Worm (Caenorhabditis elegans) whole organism, young adult: ENCODE results near the gene far-3.

ENCODE experiments used
- F52B5.7 ChIP-seq: sonication (generic microtip); optimal IDR thresholded peaks from 2 replicates; lab custom pipeline; 2016; ENCODE audit warnings: mild to moderate bottlenecking, missing genetic modification characterization, missing compliant biosample characterization
- akir-1 ChIP-seq: fragments of 200-800 bp; sonication (Bioruptor generic); optimal IDR thresholded peaks from 2 replicates; lab custom pipeline; 2018; ENCODE audit warnings: mild to moderate bottlenecking, missing genetic modification characterization, moderate library complexity, missing compliant biosample characterization
- ama-1 ChIP-seq, 3 experiments: fragments of 150-350 bp in 1 of 3; sonication (generic microtip) in 2 of 3; optimal IDR thresholded peaks; 2 replicates each; lab custom pipeline; 2014 to 2018; ENCODE audit warnings: missing biosample characterization in 2 of 3, missing genetic modification characterization in 2 of 3, missing genetic modification reagents in 2 of 3
- atf-7 ChIP-seq: sonication (generic microtip); optimal IDR thresholded peaks from 2 replicates; lab custom pipeline; 2017; ENCODE audit warnings: mild to moderate bottlenecking, missing genetic modification characterization, missing compliant biosample characterization
- ceh-100 ChIP-seq: fragments of 200-800 bp; sonication (Bioruptor generic); IDR thresholded peaks from 2 replicates; pipeline ENCODE4 v1.3.6; 2022; ENCODE audit warnings: missing genetic modification reagents, missing genetic modification characterization, missing compliant biosample characterization
- dpl-1 ChIP-seq: fragments of 150-350 bp; optimal IDR thresholded peaks from 2 replicates; lab custom pipeline; 2014; ENCODE audit warnings: missing biosample characterization, missing genetic modification reagents, missing genetic modification characterization
- gei-17 ChIP-seq: fragments of 200-800 bp; sonication (Bioruptor generic); optimal IDR thresholded peaks from 2 replicates; lab custom pipeline; 2018; ENCODE audit warnings: mild to moderate bottlenecking, missing genetic modification characterization, missing compliant biosample characterization
- lin-35 ChIP-seq, 3 experiments: fragments of 150-350 bp in 2 of 3; sonication (generic microtip) in 1 of 3; optimal IDR thresholded peaks; 2 replicates each; lab custom pipeline; 2014 to 2018; ENCODE audit warnings: missing biosample characterization in 3 of 3, missing genetic modification characterization in 3 of 3, missing genetic modification reagents in 3 of 3
- lir-1 ChIP-seq: fragments of 200-800 bp; sonication (Bioruptor generic); conservative IDR thresholded peaks from 2 replicates; pipeline ENCODE4 v1.3.6; 2022; ENCODE audit warnings: missing genetic modification reagents, missing genetic modification characterization, missing compliant biosample characterization
- nhr-90 ChIP-seq: sonication (generic microtip); optimal IDR thresholded peaks from 2 replicates; lab custom pipeline; 2016; ENCODE audit warnings: missing genotype, mild to moderate bottlenecking, missing genetic modification characterization, missing compliant biosample characterization
- snpc-4 ChIP-seq, 5 experiments: fragments of 150-350 bp in 1 of 5; sonication (generic microtip) in 4 of 5; optimal IDR thresholded peaks; 2 replicates each; lab custom pipeline; 2014 to 2018; ENCODE audit warnings: missing genetic modification characterization in 5 of 5, missing biosample characterization in 3 of 5, antibody characterized with exemption in 2 of 5, mild to moderate bottlenecking in 2 of 5, missing compliant biosample characterization in 2 of 5, missing genotype in 2 of 5, moderate library complexity in 2 of 5, missing genetic modification reagents in 1 of 5
- unc-62 ChIP-seq: fragments of 150-350 bp; optimal IDR thresholded peaks from 2 replicates; lab custom pipeline; 2014; ENCODE audit warnings: missing biosample characterization, missing genetic modification reagents, missing genetic modification characterization

- no peak for TF ChIP-seq ama-1 (optimal IDR thresholded peaks at IDR 0.05; lab: Kevin White, UChicago)
- no peak for TF ChIP-seq ama-1 (GFP tag; optimal IDR thresholded peaks at IDR 0.05; lab: Kevin White, UChicago)
- TF ChIP-seq lir-1 (GFP tag; lab: Robert Waterston, UW): no peak
- TF ChIP-seq F52B5.7 (tag; lab: Kevin White, UChicago): no peak
- TF ChIP-seq unc-62 (GFP tag; lab: Kevin White, UChicago): no peak
- TF ChIP-seq atf-7 (tag; lab: Kevin White, UChicago): no peak
- no peak for TF ChIP-seq snpc-4 (GFP tag; optimal IDR thresholded peaks at IDR 0.05; lab: Kevin White, UChicago)
- TF ChIP-seq snpc-4 (tag; optimal IDR thresholded peaks at IDR 0.05; lab: Kevin White, UChicago): no peak
- TF ChIP-seq lin-35 (GFP tag; optimal IDR thresholded peaks at IDR 0.05; lab: Kevin White, UChicago): no peak
- no peak for TF ChIP-seq nhr-90 (tag; lab: Kevin White, UChicago)
- no peak for TF ChIP-seq akir-1 (GFP tag; lab: Kevin White, UChicago)
- no peak for TF ChIP-seq dpl-1 (GFP tag; lab: Kevin White, UChicago)
- TF ChIP-seq gei-17 (GFP tag; lab: Kevin White, UChicago): no peak
- TF ChIP-seq ceh-100 (GFP tag; lab: Robert Waterston, UW): no peak
Measured at ce11 chrV:12964076-12964475, 33.2 kb downstream of the far-3 start, which contains the start of gene srd-35.
